ENCODE assay signal across 1 fruit fly cellular context in genomic region chr3R:28572692-28573643, dm6.
TF ChIP-seq lines count a peak whose summit lies in the region.

No protein-coding gene starts in this region.

TF ChIP-seq in whole organism, embryonic, 481 proteins besides CTCF, POLR2A, EP300 and RAD21 (continued from another document):
- TF ChIP-seq gsb-n (tag; optimal IDR thresholded peaks at IDR 0.05; lab: Kevin White, UChicago), result peak; percentile 55
- TF ChIP-seq CG32532 (GFP tag; IDR thresholded peaks at IDR 0.05; lab: Robert Waterston, UW), result no peak
- peak in 1 of 3 experiments; percentile 35 for TF ChIP-seq lola (GFP tag; optimal IDR thresholded peaks at IDR 0.05; lab: Kevin White, UChicago)
- no peak for TF ChIP-seq CG1603 (tag; optimal IDR thresholded peaks at IDR 0.05; lab: Kevin White, UChicago)
- TF ChIP-seq Hr39 (optimal IDR thresholded peaks at IDR 0.05; lab: Kevin White, UChicago), result no peak
- no peak for TF ChIP-seq nerfin-2 (GFP tag; IDR thresholded peaks at IDR 0.05; lab: Robert Waterston, UW; ENCODE audit: partially characterized antibody)
- no peak for TF ChIP-seq Vsx1 (GFP tag; optimal IDR thresholded peaks at IDR 0.05; lab: Kevin White, UChicago)
- TF ChIP-seq gem (tag; optimal IDR thresholded peaks at IDR 0.05; lab: Kevin White, UChicago), result peak; percentile 37
- TF ChIP-seq Doc2 (GFP tag; IDR thresholded peaks at IDR 0.05; lab: Robert Waterston, UW), result no peak
- TF ChIP-seq zfh1 (GFP tag; IDR thresholded peaks at IDR 0.05; lab: Robert Waterston, UW), result no peak
- no peak for TF ChIP-seq CG16813 (GFP tag; IDR thresholded peaks at IDR 0.05; lab: Robert Waterston, UW; ENCODE audit: partially characterized antibody)
- TF ChIP-seq Ets65A (GFP tag; lab: Kevin White, UChicago), result peak; percentile 86
- TF ChIP-seq CG5180 (GFP tag; optimal IDR thresholded peaks at IDR 0.05; lab: Kevin White, UChicago), result no peak
- no peak for TF ChIP-seq Deaf1 (tag; optimal IDR thresholded peaks at IDR 0.05; lab: Kevin White, UChicago)
- TF ChIP-seq CG10543 (GFP tag; optimal IDR thresholded peaks at IDR 0.05; lab: Kevin White, UChicago), result no peak
- TF ChIP-seq exex (tag; optimal IDR thresholded peaks at IDR 0.05; lab: Kevin White, UChicago), result no peak
- no peak for TF ChIP-seq CG1024 (GFP tag; IDR thresholded peaks at IDR 0.05; lab: Robert Waterston, UW)
- no peak for TF ChIP-seq Abd-B (GFP tag; optimal IDR thresholded peaks at IDR 0.05; lab: Kevin White, UChicago)
- TF ChIP-seq CG3995 (GFP tag; optimal IDR thresholded peaks at IDR 0.05; lab: Kevin White, UChicago), result no peak
- TF ChIP-seq Nf-YC (tag; optimal IDR thresholded peaks at IDR 0.05; lab: Kevin White, UChicago), result peak; percentile 1
- no peak for TF ChIP-seq CG12219 (GFP tag; optimal IDR thresholded peaks at IDR 0.05; lab: Kevin White, UChicago)
- no peak for TF ChIP-seq CG18619 (GFP tag; optimal IDR thresholded peaks at IDR 0.05; lab: Kevin White, UChicago)
- TF ChIP-seq CG11398 (GFP tag; optimal IDR thresholded peaks at IDR 0.05; lab: Kevin White, UChicago), result no peak
- TF ChIP-seq CG9797 (GFP tag; optimal IDR thresholded peaks at IDR 0.05; lab: Kevin White, UChicago), result no peak
- no peak for TF ChIP-seq CG8089 (GFP tag; optimal IDR thresholded peaks at IDR 0.05; lab: Kevin White, UChicago)
- TF ChIP-seq CG7556 (GFP tag; optimal IDR thresholded peaks at IDR 0.05; lab: Kevin White, UChicago), result peak; percentile 29
- TF ChIP-seq CG13287 (GFP tag; IDR thresholded peaks at IDR 0.05; lab: Robert Waterston, UW; ENCODE audit: partially characterized antibody), result no peak
- TF ChIP-seq CG34422 (GFP tag; IDR thresholded peaks at IDR 0.05; lab: Robert Waterston, UW), result no peak
- TF ChIP-seq org-1 (GFP tag; optimal IDR thresholded peaks at IDR 0.05; lab: Kevin White, UChicago), result no peak
- TF ChIP-seq CG30020 (tag; optimal IDR thresholded peaks at IDR 0.05; lab: Kevin White, UChicago), result no peak
- TF ChIP-seq CG6791 (GFP tag; IDR thresholded peaks at IDR 0.05; lab: Robert Waterston, UW; ENCODE audit: partially characterized antibody), result no peak
- no peak for TF ChIP-seq Dad (GFP tag; optimal IDR thresholded peaks at IDR 0.05; lab: Kevin White, UChicago)
- TF ChIP-seq CG10321 (GFP tag; IDR thresholded peaks at IDR 0.05; lab: Robert Waterston, UW), result no peak
- TF ChIP-seq bcd (GFP tag; optimal IDR thresholded peaks at IDR 0.05; lab: Kevin White, UChicago), result no peak
- TF ChIP-seq onecut (GFP tag; IDR thresholded peaks at IDR 0.05; lab: Robert Waterston, UW), result no peak
- no peak for TF ChIP-seq CG9817 (tag; optimal IDR thresholded peaks at IDR 0.05; lab: Kevin White, UChicago)
- TF ChIP-seq CG17829 (tag; optimal IDR thresholded peaks at IDR 0.05; lab: Kevin White, UChicago), result no peak
- TF ChIP-seq sens (GFP tag; lab: Kevin White, UChicago), result peak; percentile 68
- TF ChIP-seq CG13624 (GFP tag; optimal IDR thresholded peaks at IDR 0.05; lab: Kevin White, UChicago), result no peak
- no peak for TF ChIP-seq Ptx1 (GFP tag; IDR thresholded peaks at IDR 0.05; lab: Robert Waterston, UW)
- TF ChIP-seq trh (GFP tag; optimal IDR thresholded peaks at IDR 0.05; lab: Kevin White, UChicago), result no peak
- TF ChIP-seq ara (GFP tag; IDR thresholded peaks at IDR 0.05; lab: Robert Waterston, UW), result no peak
- no peak for TF ChIP-seq Elba2 (GFP tag; optimal IDR thresholded peaks at IDR 0.05; lab: Kevin White, UChicago)
- TF ChIP-seq CG12769 (tag; optimal IDR thresholded peaks at IDR 0.05; lab: Kevin White, UChicago), result no peak
- TF ChIP-seq CG18764 (GFP tag; optimal IDR thresholded peaks at IDR 0.05; lab: Kevin White, UChicago), result no peak
- no peak for TF ChIP-seq PHDP (tag; optimal IDR thresholded peaks at IDR 0.05; lab: Kevin White, UChicago)
- TF ChIP-seq CG16779 (GFP tag; IDR thresholded peaks at IDR 0.05; lab: Robert Waterston, UW), result no peak
- TF ChIP-seq chn (GFP tag; optimal IDR thresholded peaks at IDR 0.05; lab: Kevin White, UChicago), result no peak
- TF ChIP-seq CG31365 (tag; optimal IDR thresholded peaks at IDR 0.05; lab: Kevin White, UChicago), result no peak
- TF ChIP-seq oc (tag; optimal IDR thresholded peaks at IDR 0.05; lab: Kevin White, UChicago), result peak; percentile 70
- TF ChIP-seq sens-2 (GFP tag; IDR thresholded peaks at IDR 0.05; lab: Robert Waterston, UW), result no peak
- TF ChIP-seq CG1647 (GFP tag; optimal IDR thresholded peaks at IDR 0.05; lab: Kevin White, UChicago), result no peak
- TF ChIP-seq twi (tag; optimal IDR thresholded peaks at IDR 0.05; lab: Kevin White, UChicago), result no peak
- TF ChIP-seq YL-1 (GFP tag; optimal IDR thresholded peaks at IDR 0.05; lab: Kevin White, UChicago), result no peak
- no peak for TF ChIP-seq CG3838 (GFP tag; optimal IDR thresholded peaks at IDR 0.05; lab: Kevin White, UChicago)
- peak; percentile 89 for TF ChIP-seq pros (GFP tag; optimal IDR thresholded peaks at IDR 0.05; lab: Kevin White, UChicago)
- no peak for TF ChIP-seq Atf-2 (GFP tag; optimal IDR thresholded peaks at IDR 0.05; lab: Kevin White, UChicago)
- no peak for TF ChIP-seq insv (GFP tag; optimal IDR thresholded peaks at IDR 0.05; lab: Kevin White, UChicago)
- no peak for TF ChIP-seq CG6765 (GFP tag; optimal IDR thresholded peaks at IDR 0.05; lab: Kevin White, UChicago)
- TF ChIP-seq zfh2 (GFP tag; optimal IDR thresholded peaks at IDR 0.05; lab: Kevin White, UChicago), result no peak
- no peak for TF ChIP-seq cato (GFP tag; optimal IDR thresholded peaks at IDR 0.05; lab: Kevin White, UChicago; ENCODE audit: borderline replicate concordance)
- no peak for TF ChIP-seq CG2199 (GFP tag; IDR thresholded peaks at IDR 0.05; lab: Robert Waterston, UW)
- TF ChIP-seq vvl (GFP tag; IDR thresholded peaks at IDR 0.05; lab: Robert Waterston, UW), result no peak
- no peak for TF ChIP-seq eve (GFP tag; optimal IDR thresholded peaks at IDR 0.05; lab: Kevin White, UChicago)
- peak; percentile 99 for TF ChIP-seq D19A (tag; optimal IDR thresholded peaks at IDR 0.05; lab: Kevin White, UChicago)
- no peak for TF ChIP-seq CG9437 (GFP tag; optimal IDR thresholded peaks at IDR 0.05; lab: Kevin White, UChicago)
- TF ChIP-seq fru (optimal IDR thresholded peaks at IDR 0.05; lab: Kevin White, UChicago), result no peak
- no peak for TF ChIP-seq CG17186 (GFP tag; optimal IDR thresholded peaks at IDR 0.05; lab: Kevin White, UChicago)
- no peak for TF ChIP-seq Poxn (GFP tag; IDR thresholded peaks at IDR 0.05; lab: Robert Waterston, UW)
- no peak for TF ChIP-seq CG8944 (GFP tag; optimal IDR thresholded peaks at IDR 0.05; lab: Kevin White, UChicago)
- no peak for TF ChIP-seq CG15601 (tag; optimal IDR thresholded peaks at IDR 0.05; lab: Kevin White, UChicago)
- TF ChIP-seq row (GFP tag; IDR thresholded peaks at IDR 0.05; lab: Robert Waterston, UW), result peak; percentile 73
- TF ChIP-seq unc-4 (GFP tag; IDR thresholded peaks at IDR 0.05; lab: Robert Waterston, UW; ENCODE audit: partially characterized antibody), result no peak
- no peak for TF ChIP-seq p53 (GFP tag; optimal IDR thresholded peaks at IDR 0.05; lab: Kevin White, UChicago)
- TF ChIP-seq CG16863 (GFP tag; optimal IDR thresholded peaks at IDR 0.05; lab: Kevin White, UChicago), result no peak
- no peak for TF ChIP-seq Asciz (GFP tag; optimal IDR thresholded peaks at IDR 0.05; lab: Kevin White, UChicago)
- TF ChIP-seq CG14441 (GFP tag; IDR thresholded peaks at IDR 0.05; lab: Robert Waterston, UW), result no peak
- no peak for TF ChIP-seq CG11093 (GFP tag; IDR thresholded peaks at IDR 0.05; lab: Robert Waterston, UW)
